Worm (Caenorhabditis elegans) whole organism, L4 larva: Measurements from ENCODE around the gene dhc-4.

Experiments used
- Y5F2A.4 ChIP-seq: fragments of 200-800 bp; sonication (Bioruptor generic); optimal IDR thresholded peaks from 2 replicates; lab custom pipeline; 2018; ENCODE audit warnings: mild to moderate bottlenecking, missing genetic modification characterization, missing compliant biosample characterization
- ama-1 ChIP-seq: fragments of 150-350 bp; optimal IDR thresholded peaks from 2 replicates; lab custom pipeline; 2014; ENCODE audit warnings: inconsistent platforms, mixed read lengths
- arid-1 ChIP-seq: fragments of 200-800 bp; sonication (Bioruptor generic); conservative IDR thresholded peaks from 2 replicates; pipeline ENCODE4 v1.3.6; 2022; ENCODE audit warnings: missing genetic modification reagents, missing genetic modification characterization, missing compliant biosample characterization
- dmd-6 ChIP-seq: fragments of 200-800 bp; sonication (Bioruptor generic); IDR thresholded peaks from 2 replicates; pipeline ENCODE4 v1.3.6; 2022; ENCODE audit warnings: missing genetic modification reagents, missing genetic modification characterization, missing compliant biosample characterization
- egl-27 ChIP-seq: sonication (generic microtip); optimal IDR thresholded peaks from 3 replicates; lab custom pipeline; 2017; ENCODE audit warnings: missing biosample characterization, missing genetic modification reagents, missing genetic modification characterization
- fos-1 ChIP-seq: fragments of 150-350 bp; optimal IDR thresholded peaks from 2 replicates; lab custom pipeline; 2014; ENCODE audit warnings: missing biosample characterization, missing genetic modification characterization
- lin-39 ChIP-seq: fragments of 150-350 bp; optimal IDR thresholded peaks from 2 replicates; lab custom pipeline; 2014; ENCODE audit warnings: missing biosample characterization, missing genetic modification reagents, missing genetic modification characterization
- nhr-10 ChIP-seq: fragments of 150-350 bp; optimal IDR thresholded peaks from 2 replicates; lab custom pipeline; 2014; ENCODE audit warnings: missing biosample characterization, missing genetic modification characterization
- nhr-77 ChIP-seq: fragments of 150-350 bp; optimal IDR thresholded peaks from 2 replicates; lab custom pipeline; 2014; ENCODE audit warnings: missing biosample characterization, missing genetic modification characterization
- pha-4 ChIP-seq, 2 experiments: fragments of 150-350 bp in 1 of 2; fragments of 200-800 bp in 1 of 2; sonication (Bioruptor generic) in 1 of 2; IDR thresholded peaks in 1 of 2; optimal IDR thresholded peaks in 1 of 2; 2 replicates each; pipeline versions ENCODE4 v1.3.6 to Lab custom; 2014 to 2022; ENCODE audit warnings: missing genetic modification characterization in 2 of 2, missing genetic modification reagents in 2 of 2, missing biosample characterization in 1 of 2, missing compliant biosample characterization in 1 of 2
- pqm-1 ChIP-seq: sonication (generic microtip); optimal IDR thresholded peaks from 2 replicates; lab custom pipeline; 2017; ENCODE audit warnings: missing biosample characterization, missing genetic modification characterization

ce11 chrIII:10967010-10967409 is 2.7 kb upstream of the dhc-4 start, which contains the start of gene W05B2.2:
- TF ChIP-seq Y5F2A.4 (GFP tag; lab: Kevin White, UChicago): no peak
- no peak for TF ChIP-seq arid-1 (GFP tag; lab: Robert Waterston, UW)
- TF ChIP-seq egl-27 (tag; lab: Kevin White, UChicago): no peak
- no peak for TF ChIP-seq ama-1 (lab: Kevin White, UChicago)
- TF ChIP-seq nhr-10 (tag; lab: Kevin White, UChicago): no peak
- TF ChIP-seq pha-4 (GFP tag; IDR thresholded peaks at IDR 0.05; lab: Robert Waterston, UW): no peak
- no peak for TF ChIP-seq pha-4 (tag; optimal IDR thresholded peaks at IDR 0.05; lab: Kevin White, UChicago)
- no peak for TF ChIP-seq pqm-1
- no peak for TF ChIP-seq fos-1 (tag; lab: Kevin White, UChicago)
- TF ChIP-seq nhr-77 (tag; lab: Kevin White, UChicago): no peak
- no peak for TF ChIP-seq lin-39
- TF ChIP-seq dmd-6 (GFP tag; lab: Robert Waterston, UW): no peak
